Fruit fly (Drosophila melanogaster) whole organism, embryonic: ENCODE data around the gene pxb.

Source experiments
- CG12219 ChIP-seq: fragments of 200-800 bp; sonication (Bioruptor generic); optimal IDR thresholded peaks from 3 replicates; lab custom pipeline; 2018; ENCODE audit warnings: missing biosample characterization, mild to moderate bottlenecking, missing genetic modification characterization
- CG4360 ChIP-seq: fragments of 200-800 bp; sonication (Bioruptor generic); IDR thresholded peaks from 2 replicates; pipeline ENCODE4 v1.3.6; 2022; ENCODE audit warnings: missing biosample characterization, missing genetic modification characterization
- Dref ChIP-seq: fragments of 200-800 bp; sonication (Bioruptor generic); IDR thresholded peaks from 2 replicates; pipeline ENCODE4 v1.3.6; 2022; ENCODE audit warnings: missing biosample characterization, missing genetic modification characterization
- Hr78 ChIP-seq, 2 experiments: fragments of 200-800 bp in 1 of 2; fragments of >200 bp in 1 of 2; sonication (Bioruptor generic) in 1 of 2; optimal IDR thresholded peaks; 2 replicates each; lab custom pipeline; 2017 to 2019; ENCODE audit warnings: missing biosample characterization in 2 of 2, missing genetic modification characterization in 2 of 2, mild to moderate bottlenecking in 1 of 2, moderate library complexity in 1 of 2
- Ssrp ChIP-seq: fragments of 200-800 bp; sonication (Bioruptor generic); optimal IDR thresholded peaks from 2 replicates; lab custom pipeline; 2018; ENCODE audit warnings: missing biosample characterization, mild to moderate bottlenecking, missing genetic modification characterization, moderate library complexity
- kay ChIP-seq: fragments of 200-800 bp; sonication (Bioruptor generic); optimal IDR thresholded peaks from 2 replicates; lab custom pipeline; 2016; ENCODE audit warnings: missing biosample characterization, missing genetic modification characterization

DNA sequence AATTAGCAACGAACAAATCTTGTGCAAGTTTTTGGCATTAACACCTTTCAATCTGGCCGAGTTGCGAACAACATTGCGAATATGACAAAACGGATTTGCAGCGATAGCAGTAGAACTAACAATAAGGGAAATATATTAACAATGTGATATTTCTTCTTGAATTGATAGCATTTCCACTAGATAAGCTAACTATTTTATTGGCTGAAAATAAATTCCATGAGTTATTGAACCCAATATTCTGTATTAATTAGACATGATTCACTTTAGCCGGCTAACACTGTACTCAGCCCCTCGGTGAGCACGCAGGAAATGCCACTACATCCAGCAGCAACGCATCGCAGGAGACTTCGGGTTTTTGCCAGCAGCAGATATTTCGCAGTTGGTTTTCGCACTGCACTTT lies 39.1 kb upstream of the pxb start:
- TF ChIP-seq Hr78 (GFP tag; optimal IDR thresholded peaks at IDR 0.05; lab: Kevin White, UChicago) (no peak), Ssrp (no peak), CG4360 (GFP tag; lab: Robert Waterston, UW) (no peak), Dref (no peak), kay (GFP tag; lab: Kevin White, UChicago) (no peak), CG12219 (GFP tag; lab: Kevin White, UChicago) (no peak)
